Worm (Caenorhabditis elegans) whole organism, L4 larva: ENCODE results near the gene F44A2.7.

Experiments
- ZK546.5 ChIP-seq, 2 experiments: sonication (generic microtip); optimal IDR thresholded peaks; 2 replicates each; lab custom pipeline; 2017; ENCODE audit warnings: missing biosample characterization in 2 of 2, missing genetic modification characterization in 2 of 2
- daf-16 ChIP-seq, 3 experiments: sonication (generic microtip); optimal IDR thresholded peaks; 2 replicates each; lab custom pipeline; 2016 to 2017; ENCODE audit warnings: missing genetic modification characterization in 3 of 3, missing genetic modification reagents in 3 of 3, mild to moderate bottlenecking in 2 of 3, missing compliant biosample characterization in 2 of 3, missing biosample characterization in 1 of 3, moderate library complexity in 1 of 3
- lin-13 ChIP-seq: fragments of 150-350 bp; optimal IDR thresholded peaks from 2 replicates; lab custom pipeline; 2014; ENCODE audit warnings: missing biosample characterization, missing genetic modification reagents, missing genetic modification characterization
- mep-1 ChIP-seq: fragments of 150-350 bp; sonication (generic microtip); optimal IDR thresholded peaks from 3 replicates; lab custom pipeline; 2014; ENCODE audit warnings: missing biosample characterization, missing genetic modification characterization
- skn-1 ChIP-seq: fragments of 150-350 bp; optimal IDR thresholded peaks from 2 replicates; lab custom pipeline; 2014; ENCODE audit warnings: missing biosample characterization, missing genetic modification characterization

ce11 chrV:9303026-9303425 is 18.3 kb upstream of the F44A2.7 start, which contains the start of gene nhr-39:
- TF ChIP-seq lin-13 (no peak), daf-16 (GFP tag; optimal IDR thresholded peaks at IDR 0.05; lab: Kevin White, UChicago) (no peak), daf-16 (tag; optimal IDR thresholded peaks at IDR 0.05; lab: Kevin White, UChicago) (no peak), mep-1 (tag; lab: Kevin White, UChicago) (no peak), ZK546.5 (tag; optimal IDR thresholded peaks at IDR 0.05; lab: Kevin White, UChicago) (no peak), skn-1 (no peak)
